Worm (Caenorhabditis elegans) whole organism, L1 larva: ENCODE measurements around the gene F21F8.5.

ENCODE experiments used
- C04F5.9 ChIP-seq: sonication (generic microtip); optimal IDR thresholded peaks from 2 replicates; lab custom pipeline; 2016; ENCODE audit warnings: missing genetic modification characterization, missing compliant biosample characterization
- C16A3.4 ChIP-seq: fragments of 150-350 bp; optimal IDR thresholded peaks from 2 replicates; lab custom pipeline; 2014; ENCODE audit warnings: missing biosample characterization, missing genetic modification characterization
- alr-1 ChIP-seq: fragments of 200-800 bp; sonication (Bioruptor generic); optimal IDR thresholded peaks from 2 replicates; lab custom pipeline; 2018; ENCODE audit warnings: borderline replicate concordance, mild to moderate bottlenecking, missing genetic modification characterization, missing compliant biosample characterization
- blmp-1 ChIP-seq: fragments of 150-350 bp; optimal IDR thresholded peaks from 2 replicates; lab custom pipeline; 2014; ENCODE audit warnings: missing biosample characterization, missing genetic modification characterization
- ceh-63 ChIP-seq: fragments of 200-800 bp; sonication (Bioruptor generic); optimal IDR thresholded peaks from 2 replicates; lab custom pipeline; 2018; ENCODE audit warnings: mild to moderate bottlenecking, missing genetic modification characterization, missing compliant biosample characterization
- ceh-8 ChIP-seq: fragments of 200-800 bp; sonication (Bioruptor generic); optimal IDR thresholded peaks from 2 replicates; lab custom pipeline; 2018; ENCODE audit warnings: mild to moderate bottlenecking, missing genetic modification characterization, moderate library complexity, missing compliant biosample characterization
- ceh-82 ChIP-seq, 3 experiments: fragments of 150-350 bp in 1 of 3; sonication (generic microtip) in 2 of 3; optimal IDR thresholded peaks; 2 replicates each; lab custom pipeline; 2014 to 2017; ENCODE audit warnings: missing biosample characterization in 3 of 3, missing genetic modification characterization in 3 of 3
- ceh-90 ChIP-seq: sonication (generic microtip); optimal IDR thresholded peaks from 2 replicates; lab custom pipeline; 2016; ENCODE audit warnings: missing genetic modification characterization, missing compliant biosample characterization
- ces-1 ChIP-seq: fragments of 150-350 bp; optimal IDR thresholded peaks from 2 replicates; lab custom pipeline; 2014; ENCODE audit warnings: missing biosample characterization, missing genetic modification reagents, missing genetic modification characterization
- dpl-1 ChIP-seq, 3 experiments: fragments of 150-350 bp in 2 of 3; sonication (generic microtip) in 1 of 3; optimal IDR thresholded peaks; 2 replicates each; lab custom pipeline; 2014 to 2017; ENCODE audit warnings: missing biosample characterization in 3 of 3, missing genetic modification characterization in 3 of 3, missing genetic modification reagents in 3 of 3
- efl-1 ChIP-seq, 4 experiments: fragments of 150-350 bp; optimal IDR thresholded peaks in 3 of 4; peaks in 1 of 4; 1 replicate in 1 of 4; 2 replicates in 3 of 4; lab custom pipeline; 2014; ENCODE audit warnings: missing biosample characterization in 2 of 4, missing genetic modification characterization in 2 of 4, missing genetic modification reagents in 2 of 4
- egl-13 ChIP-seq: sonication (generic microtip); optimal IDR thresholded peaks from 2 replicates; lab custom pipeline; 2016; ENCODE audit warnings: missing genotype, missing genetic modification reagents, missing genetic modification characterization, missing compliant biosample characterization
- egl-27 ChIP-seq, 2 experiments: fragments of 150-350 bp in 1 of 2; sonication (generic microtip); optimal IDR thresholded peaks; 3 replicates each; lab custom pipeline; 2017 to 2018; ENCODE audit warnings: missing biosample characterization in 2 of 2, missing genetic modification characterization in 2 of 2, missing genetic modification reagents in 2 of 2
- elt-2 ChIP-seq: sonication (generic microtip); optimal IDR thresholded peaks from 2 replicates; lab custom pipeline; 2016; ENCODE audit warnings: missing genetic modification characterization, mild to moderate bottlenecking, inconsistent platforms, missing compliant biosample characterization, missing genetic modification reagents
- elt-3 ChIP-seq, 6 experiments: fragments of 150-350 bp in 1 of 6; sonication (generic microtip); optimal IDR thresholded peaks; 2 replicates each; lab custom pipeline; 2017 to 2018; ENCODE audit warnings: missing biosample characterization in 6 of 6, missing genetic modification characterization in 6 of 6, inconsistent platforms in 1 of 6
- ets-5 ChIP-seq: fragments of 200-800 bp; sonication (Bioruptor generic); IDR thresholded peaks from 2 replicates; pipeline ENCODE4 v1.3.6; 2022; ENCODE audit warnings: missing genetic modification characterization, missing compliant biosample characterization
- fkh-10 ChIP-seq: sonication (generic microtip); optimal IDR thresholded peaks from 2 replicates; lab custom pipeline; 2017; ENCODE audit warnings: missing biosample characterization, missing genetic modification reagents, missing genetic modification characterization
- fkh-4 ChIP-seq: sonication (generic microtip); optimal IDR thresholded peaks from 2 replicates; lab custom pipeline; 2016; ENCODE audit warnings: missing compliant biosample characterization, missing genetic modification characterization, borderline replicate concordance
- fos-1 ChIP-seq: fragments of 150-350 bp; optimal IDR thresholded peaks from 2 replicates; lab custom pipeline; 2014; ENCODE audit warnings: missing biosample characterization, missing genetic modification characterization
- grh-1 ChIP-seq: fragments of 200-800 bp; sonication (Bioruptor generic); IDR thresholded peaks from 2 replicates; pipeline ENCODE4 v1.3.6; 2022; ENCODE audit warnings: missing genetic modification reagents, missing genetic modification characterization, missing compliant biosample characterization
- hlh-17 ChIP-seq: fragments of 200-800 bp; sonication (Bioruptor generic); optimal IDR thresholded peaks from 2 replicates; lab custom pipeline; 2018; ENCODE audit warnings: missing genetic modification characterization, mild to moderate bottlenecking, missing compliant biosample characterization, moderate library complexity, borderline replicate concordance
- hpl-2 ChIP-seq: fragments of 150-350 bp; optimal IDR thresholded peaks from 2 replicates; lab custom pipeline; 2014; ENCODE audit warnings: missing biosample characterization, missing genetic modification reagents, missing genetic modification characterization
- irx-1 ChIP-seq: sonication (generic microtip); optimal IDR thresholded peaks from 2 replicates; lab custom pipeline; 2016; ENCODE audit warnings: missing genetic modification characterization, missing compliant biosample characterization
- lin-13 ChIP-seq: fragments of 150-350 bp; optimal IDR thresholded peaks from 2 replicates; lab custom pipeline; 2014; ENCODE audit warnings: missing biosample characterization, missing genetic modification reagents, missing genetic modification characterization
- lin-15B ChIP-seq: fragments of 150-350 bp; sonication (generic microtip); optimal IDR thresholded peaks from 3 replicates; lab custom pipeline; 2014; ENCODE audit warnings: missing biosample characterization, missing genetic modification characterization
- lin-35 ChIP-seq, 2 experiments: fragments of 150-350 bp; optimal IDR thresholded peaks; 2 replicates each; lab custom pipeline; 2014; ENCODE audit warnings: missing biosample characterization in 2 of 2, missing genetic modification characterization in 2 of 2, missing genetic modification reagents in 2 of 2
- lin-39 ChIP-seq: fragments of 150-350 bp; optimal IDR thresholded peaks from 2 replicates; lab custom pipeline; 2014; ENCODE audit warnings: missing biosample characterization, missing genetic modification reagents, missing genetic modification characterization
- lsy-2 ChIP-seq, 2 experiments: fragments of 150-350 bp; optimal IDR thresholded peaks; 2 replicates each; lab custom pipeline; 2014; ENCODE audit warnings: missing biosample characterization in 2 of 2, missing genetic modification characterization in 2 of 2
- mef-2 ChIP-seq: fragments of 150-350 bp; optimal IDR thresholded peaks from 2 replicates; lab custom pipeline; 2014; ENCODE audit warnings: missing biosample characterization, missing genetic modification characterization
- mep-1 ChIP-seq: fragments of 150-350 bp; optimal IDR thresholded peaks from 2 replicates; lab custom pipeline; 2014; ENCODE audit warnings: missing biosample characterization, missing genetic modification characterization
- nhr-19 ChIP-seq: fragments of 200-800 bp; sonication (Bioruptor generic); conservative IDR thresholded peaks from 2 replicates; pipeline ENCODE4 v1.3.6; 2022; ENCODE audit warnings: missing genetic modification characterization, missing compliant biosample characterization
- nhr-20 ChIP-seq: sonication (generic microtip); optimal IDR thresholded peaks from 2 replicates; lab custom pipeline; 2016; ENCODE audit warnings: mild to moderate bottlenecking, missing genetic modification characterization, missing compliant biosample characterization
- nhr-28 ChIP-seq: fragments of 150-350 bp; optimal IDR thresholded peaks from 2 replicates; lab custom pipeline; 2014; ENCODE audit warnings: missing biosample characterization, missing genetic modification characterization
- nhr-47 ChIP-seq: sonication (generic microtip); optimal IDR thresholded peaks from 2 replicates; lab custom pipeline; 2016; ENCODE audit warnings: mild to moderate bottlenecking, missing genetic modification characterization, moderate library complexity, missing compliant biosample characterization
- nhr-71 ChIP-seq: sonication (generic microtip); optimal IDR thresholded peaks from 2 replicates; lab custom pipeline; 2016; ENCODE audit warnings: mild to moderate bottlenecking, missing genetic modification characterization, moderate library complexity, missing compliant biosample characterization
- nhr-76 ChIP-seq: sonication (generic microtip); optimal IDR thresholded peaks from 2 replicates; lab custom pipeline; 2017; ENCODE audit warnings: missing biosample characterization, missing genetic modification characterization
- nhr-77 ChIP-seq: fragments of 150-350 bp; optimal IDR thresholded peaks from 2 replicates; lab custom pipeline; 2014; ENCODE audit warnings: missing biosample characterization, missing genetic modification characterization
- nhr-85 ChIP-seq: sonication (generic microtip); peaks from one replicate; lab custom pipeline; 2016; ENCODE audit warnings: missing genetic modification characterization, inconsistent platforms, missing compliant biosample characterization
- nhr-90 ChIP-seq: sonication (generic microtip); optimal IDR thresholded peaks from 2 replicates; lab custom pipeline; 2016; ENCODE audit warnings: mild to moderate bottlenecking, missing genetic modification characterization, missing compliant biosample characterization; ENCODE audit not compliant: poor library complexity
- pag-3 ChIP-seq: sonication (generic microtip); optimal IDR thresholded peaks from 2 replicates; lab custom pipeline; 2017; ENCODE audit warnings: missing genetic modification characterization, mild to moderate bottlenecking, missing compliant biosample characterization, antibody characterized with exemption, borderline replicate concordance; ENCODE audit not compliant: insufficient read depth
- rnt-1 ChIP-seq: sonication (generic microtip); optimal IDR thresholded peaks from 2 replicates; lab custom pipeline; 2016; ENCODE audit warnings: mild to moderate bottlenecking, missing genetic modification characterization, moderate library complexity, missing compliant biosample characterization
- skn-1 ChIP-seq: fragments of 150-350 bp; optimal IDR thresholded peaks from 2 replicates; lab custom pipeline; 2014; ENCODE audit warnings: missing biosample characterization, missing genetic modification characterization
- snpc-4 ChIP-seq: fragments of 150-350 bp; optimal IDR thresholded peaks from 2 replicates; lab custom pipeline; 2014; ENCODE audit warnings: missing biosample characterization, missing genetic modification characterization
- snu-23 ChIP-seq: sonication (generic microtip); optimal IDR thresholded peaks from 2 replicates; lab custom pipeline; 2016; ENCODE audit warnings: missing genetic modification characterization, missing compliant biosample characterization
- swsn-7 ChIP-seq: sonication (generic microtip); optimal IDR thresholded peaks from 2 replicates; lab custom pipeline; 2016; ENCODE audit warnings: missing genetic modification characterization, missing compliant biosample characterization
- tlp-1 ChIP-seq: fragments of 150-350 bp; optimal IDR thresholded peaks from 2 replicates; lab custom pipeline; 2014; ENCODE audit warnings: missing biosample characterization, missing genetic modification characterization
- unc-62 ChIP-seq: fragments of 150-350 bp; optimal IDR thresholded peaks from 2 replicates; lab custom pipeline; 2014; ENCODE audit warnings: missing biosample characterization, missing genetic modification reagents, missing genetic modification characterization

The F21F8.5 gene

ce11 chrV:8235331-8235730 lies 30.8 kb downstream of the F21F8.5 start:
- TF ChIP-seq skn-1 (tag; lab: Kevin White, UChicago) (peak; percentile 47), nhr-76 (tag; lab: Kevin White, UChicago) (no peak), elt-2 (tag; lab: Kevin White, UChicago) (no peak), nhr-90 (tag; lab: Kevin White, UChicago) (peak; percentile 44), alr-1 (tag; lab: Kevin White, UChicago) (no peak), nhr-47 (tag; lab: Kevin White, UChicago) (peak; percentile 24), nhr-85 (tag; lab: Kevin White, UChicago) (peak; percentile 69), unc-62 (GFP tag; lab: Kevin White, UChicago) (no peak), lsy-2 (tag; optimal IDR thresholded peaks at IDR 0.05; lab: Kevin White, UChicago) (peak in 1 of 2 experiments; percentile 52), irx-1 (tag; lab: Kevin White, UChicago) (no peak), blmp-1 (tag; lab: Kevin White, UChicago) (peak; percentile 38), lin-39 (tag; lab: Kevin White, UChicago) (no peak), fos-1 (tag; lab: Kevin White, UChicago) (no peak), mep-1 (tag; lab: Kevin White, UChicago) (peak; percentile 60), ceh-82 (tag; optimal IDR thresholded peaks at IDR 0.05; lab: Kevin White, UChicago) (peak in 1 of 3 experiments; percentile 23), snu-23 (GFP tag; lab: Kevin White, UChicago) (peak; percentile 63), ets-5 (GFP tag; lab: Robert Waterston, UW) (no peak), ceh-63 (no peak), mef-2 (tag; lab: Kevin White, UChicago) (no peak), efl-1 (optimal IDR thresholded peaks at IDR 0.05; lab: Kevin White, UChicago) (peak; percentile 29 to 32), efl-1 (GFP tag; optimal IDR thresholded peaks at IDR 0.05 in 1 of 2; lab: Kevin White, UChicago) (peak; percentile 19 to 71), snpc-4 (tag; lab: Kevin White, UChicago) (peak; percentile 65), lin-35 (GFP tag; optimal IDR thresholded peaks at IDR 0.05; lab: Kevin White, UChicago) (peak; percentile 16 to 77), lin-13 (GFP tag; lab: Kevin White, UChicago) (peak; percentile 21), swsn-7 (peak; percentile 20), nhr-71 (peak; percentile 49), nhr-77 (peak; percentile 47), C16A3.4 (tag; lab: Kevin White, UChicago) (peak; percentile 46), grh-1 (GFP tag; lab: Robert Waterston, UW) (no peak), elt-3 (tag; optimal IDR thresholded peaks at IDR 0.05; lab: Kevin White, UChicago) (peak in 3 of 6 experiments; percentile 0 to 42 (median 20)), dpl-1 (GFP tag; optimal IDR thresholded peaks at IDR 0.05; lab: Kevin White, UChicago) (peak in 2 of 3 experiments; percentile 24 to 40), C04F5.9 (tag; lab: Kevin White, UChicago) (no peak), nhr-20 (tag; lab: Kevin White, UChicago) (peak; percentile 48)

ce11 chrV:8230056-8230455 lies 36.1 kb downstream of the F21F8.5 start:
- TF ChIP-seq nhr-47 (tag; lab: Kevin White, UChicago) (no peak), tlp-1 (no peak), ces-1 (GFP tag; lab: Kevin White, UChicago) (no peak), C16A3.4 (tag; lab: Kevin White, UChicago) (no peak), efl-1 (optimal IDR thresholded peaks at IDR 0.05; lab: Kevin White, UChicago) (peak in 1 of 2 experiments; percentile 24), efl-1 (GFP tag; optimal IDR thresholded peaks at IDR 0.05 in 1 of 2; lab: Kevin White, UChicago) (peak in 1 of 2 experiments; percentile 60), dpl-1 (GFP tag; optimal IDR thresholded peaks at IDR 0.05; lab: Kevin White, UChicago) (peak in 1 of 3 experiments; percentile 9), egl-27 (tag; optimal IDR thresholded peaks at IDR 0.05; lab: Kevin White, UChicago) (no peak), ceh-8 (GFP tag; lab: Kevin White, UChicago) (no peak), nhr-19 (GFP tag; lab: Robert Waterston, UW) (peak; percentile 23), hlh-17 (GFP tag; lab: Kevin White, UChicago) (no peak), rnt-1 (tag; lab: Kevin White, UChicago) (peak; percentile 33), egl-13 (tag; lab: Kevin White, UChicago) (no peak), fkh-4 (tag; lab: Kevin White, UChicago) (no peak), nhr-28 (tag; lab: Kevin White, UChicago) (no peak), fkh-10 (GFP tag; lab: Kevin White, UChicago) (no peak), hpl-2 (GFP tag; lab: Kevin White, UChicago) (no peak), ceh-90 (tag; lab: Kevin White, UChicago) (no peak), C04F5.9 (tag; lab: Kevin White, UChicago) (no peak), lin-15B (no peak), nhr-71 (peak; percentile 18), snpc-4 (tag; lab: Kevin White, UChicago) (peak; percentile 73), snu-23 (GFP tag; lab: Kevin White, UChicago) (peak; percentile 24), pag-3 (tag; lab: Kevin White, UChicago) (no peak), elt-2 (tag; lab: Kevin White, UChicago) (no peak), lsy-2 (tag; optimal IDR thresholded peaks at IDR 0.05; lab: Kevin White, UChicago) (peak in 1 of 2 experiments; percentile 11), nhr-76 (tag; lab: Kevin White, UChicago) (no peak), lin-35 (GFP tag; optimal IDR thresholded peaks at IDR 0.05; lab: Kevin White, UChicago) (peak in 1 of 2 experiments; percentile 12), nhr-85 (tag; lab: Kevin White, UChicago) (no peak), nhr-77 (no peak), swsn-7 (no peak)
